Fruit fly (Drosophila melanogaster) whole organism, embryonic: ENCODE results near the gene CG14866.

ENCODE experiments used
- Dll ChIP-seq: fragments of 200-800 bp; sonication (Bioruptor generic); IDR thresholded peaks from 4 replicates; pipeline ENCODE4 v1.3.6; 2022; ENCODE audit warnings: missing biosample characterization, missing genetic modification characterization; ENCODE audit not compliant: partially characterized antibody
- ato ChIP-seq: fragments of 200-800 bp; sonication (Bioruptor generic); IDR thresholded peaks from 2 replicates; pipeline ENCODE4 v1.3.6; 2022; ENCODE audit warnings: missing biosample characterization, missing genetic modification characterization; ENCODE audit not compliant: partially characterized antibody
- btn ChIP-seq: fragments of 200-800 bp; sonication (Bioruptor generic); optimal IDR thresholded peaks from 2 replicates; lab custom pipeline; 2016; ENCODE audit warnings: missing biosample characterization, missing genetic modification characterization
- slou ChIP-seq: fragments of 200-800 bp; sonication (Bioruptor generic); optimal IDR thresholded peaks from 3 replicates; lab custom pipeline; 2016; ENCODE audit warnings: missing biosample characterization, missing genetic modification characterization
- tna ChIP-seq: fragments of 200-800 bp; sonication (Bioruptor generic); IDR thresholded peaks from 2 replicates; pipeline ENCODE4 v1.3.6; 2022; ENCODE audit warnings: missing biosample characterization, missing genetic modification characterization; ENCODE audit not compliant: partially characterized antibody

dm6 chr3R:15309924-15310323 lies 6.3 kb upstream of the CG14866 start, which contains the start of gene Tm2:
- TF ChIP-seq slou (GFP tag; lab: Kevin White, UChicago) (no peak), Dll (GFP tag; lab: Robert Waterston, UW) (no peak), tna (GFP tag; lab: Robert Waterston, UW) (no peak), btn (no peak), ato (GFP tag; lab: Robert Waterston, UW) (no peak)
